Worm (Caenorhabditis elegans) whole organism, L4/young adult: ENCODE measurements around the gene lin-8.

Experiments used
- W03F9.2 ChIP-seq: fragments of 150-350 bp; optimal IDR thresholded peaks from 2 replicates; lab custom pipeline; 2014; ENCODE audit warnings: missing biosample characterization, missing genetic modification characterization
- him-1 ChIP-seq: sonication (generic microtip); optimal IDR thresholded peaks from 2 replicates; lab custom pipeline; 2016; ENCODE audit warnings: missing genotype, missing genetic modification reagents, missing genetic modification characterization, missing compliant biosample characterization

ce11 chrII:3012133-3012532 is 44.5 kb upstream of the lin-8 start, which contains the start of gene C41H7.9:
- TF ChIP-seq W03F9.2 (no peak), him-1 (tag; lab: Kevin White, UChicago) (no peak)
